Fruit fly (Drosophila melanogaster) whole organism, prepupa: ENCODE data around the gene Tmep.

Experiments
- CG11294 ChIP-seq: fragments of 200-800 bp; sonication (Bioruptor generic); IDR thresholded peaks from 2 replicates; pipeline ENCODE4 v1.3.6; 2022; ENCODE audit warnings: missing biosample characterization, missing genetic modification characterization
- CG11902 ChIP-seq: fragments of 200-800 bp; sonication (Bioruptor generic); optimal IDR thresholded peaks from 3 replicates; lab custom pipeline; 2016; ENCODE audit warnings: missing biosample characterization, missing genetic modification characterization
- CG15336 ChIP-seq: fragments of 200-800 bp; sonication (Bioruptor generic); IDR thresholded peaks from 2 replicates; pipeline ENCODE4 v1.3.6; 2022; ENCODE audit warnings: missing biosample characterization, missing genetic modification characterization
- CG3032 ChIP-seq: fragments of 200-800 bp; optimal IDR thresholded peaks from 2 replicates; lab custom pipeline; 2019; ENCODE audit warnings: missing biosample characterization, mild to moderate bottlenecking, missing genetic modification characterization, moderate library complexity
- CG31627 ChIP-seq: fragments of 200-800 bp; sonication (Bioruptor generic); optimal IDR thresholded peaks from 3 replicates; lab custom pipeline; 2016; ENCODE audit warnings: missing biosample characterization, missing genetic modification characterization
- CG32006 ChIP-seq: fragments of 200-800 bp; sonication (Bioruptor generic); optimal IDR thresholded peaks from 3 replicates; lab custom pipeline; 2017; ENCODE audit warnings: missing biosample characterization, mild to moderate bottlenecking, missing genetic modification characterization
- CG4318 ChIP-seq: fragments of 200-800 bp; sonication (Bioruptor generic); optimal IDR thresholded peaks from 3 replicates; lab custom pipeline; 2017; ENCODE audit warnings: missing biosample characterization, mild to moderate bottlenecking, missing genetic modification characterization
- CG6163 ChIP-seq: fragments of 200-800 bp; sonication (Bioruptor generic); IDR thresholded peaks from 3 replicates; pipeline ENCODE4 v1.3.6; 2022; ENCODE audit warnings: missing biosample characterization, missing genetic modification characterization
- CG6276 ChIP-seq: fragments of 200-800 bp; sonication (Bioruptor generic); optimal IDR thresholded peaks from 2 replicates; lab custom pipeline; 2017; ENCODE audit warnings: missing biosample characterization, mild to moderate bottlenecking, missing genetic modification characterization
- CG6808 ChIP-seq: fragments of 200-800 bp; sonication (Bioruptor generic); optimal IDR thresholded peaks from 3 replicates; lab custom pipeline; 2017; ENCODE audit warnings: missing biosample characterization, missing genetic modification characterization, mild to moderate bottlenecking, moderate library complexity, missing genetic modification reagents
- CG7368 ChIP-seq: fragments of 200-800 bp; sonication (Bioruptor generic); optimal IDR thresholded peaks from 3 replicates; lab custom pipeline; 2016; ENCODE audit warnings: missing biosample characterization, missing genetic modification characterization
- CG8119 ChIP-seq: fragments of 200-800 bp; sonication (Bioruptor generic); IDR thresholded peaks from 3 replicates; pipeline ENCODE4 v1.3.6; 2022; ENCODE audit warnings: missing biosample characterization, missing genetic modification characterization
- Eip75B ChIP-seq: fragments of 200-800 bp; sonication (Bioruptor generic); optimal IDR thresholded peaks from 3 replicates; lab custom pipeline; 2016; ENCODE audit warnings: missing biosample characterization, missing genetic modification characterization
- Eip78C ChIP-seq: fragments of 200-800 bp; sonication (Bioruptor generic); peaks from one replicate; lab custom pipeline; 2016; ENCODE audit warnings: missing biosample characterization, missing genetic modification characterization
- Ets21C ChIP-seq: fragments of 200-800 bp; sonication (Bioruptor generic); optimal IDR thresholded peaks from 3 replicates; lab custom pipeline; 2016; ENCODE audit warnings: missing biosample characterization, missing genetic modification characterization
- Hr38 ChIP-seq: sonication (Bioruptor generic); optimal IDR thresholded peaks from 2 replicates; lab custom pipeline; 2016; ENCODE audit warnings: missing biosample characterization, missing genetic modification characterization
- Hr4 ChIP-seq: fragments of 200-800 bp; sonication (Bioruptor generic); optimal IDR thresholded peaks from 3 replicates; lab custom pipeline; 2016; ENCODE audit warnings: missing biosample characterization, missing genetic modification characterization
- Lpt ChIP-seq: fragments of 200-800 bp; sonication (Bioruptor generic); optimal IDR thresholded peaks from 3 replicates; lab custom pipeline; 2016; ENCODE audit warnings: missing biosample characterization, missing genetic modification characterization
- Met ChIP-seq: fragments of 200-800 bp; sonication (Bioruptor generic); optimal IDR thresholded peaks from 3 replicates; lab custom pipeline; 2016; ENCODE audit warnings: missing biosample characterization, missing genetic modification characterization
- Smox ChIP-seq: fragments of 200-800 bp; sonication (Bioruptor generic); optimal IDR thresholded peaks from 3 replicates; lab custom pipeline; 2016; ENCODE audit warnings: missing biosample characterization, missing genetic modification characterization
- Sox14 ChIP-seq: fragments of 200-800 bp; sonication (Bioruptor generic); optimal IDR thresholded peaks from 3 replicates; lab custom pipeline; 2016; ENCODE audit warnings: missing biosample characterization, missing genetic modification characterization
- achi ChIP-seq: fragments of 200-800 bp; sonication (Bioruptor generic); optimal IDR thresholded peaks from 3 replicates; lab custom pipeline; 2016; ENCODE audit warnings: missing biosample characterization, missing genetic modification characterization
- dac ChIP-seq: fragments of 200-800 bp; sonication (Bioruptor generic); optimal IDR thresholded peaks from 2 replicates; lab custom pipeline; 2017; ENCODE audit warnings: missing biosample characterization, mild to moderate bottlenecking, missing genetic modification characterization
- dsx ChIP-seq: fragments of 200-800 bp; optimal IDR thresholded peaks from 3 replicates; lab custom pipeline; 2019; ENCODE audit warnings: missing biosample characterization, mild to moderate bottlenecking, missing genetic modification characterization, moderate library complexity; ENCODE audit not compliant: poor library complexity, severe bottlenecking
- eg ChIP-seq: fragments of 200-800 bp; sonication (Bioruptor generic); IDR thresholded peaks from 3 replicates; pipeline ENCODE4 v1.3.6; 2022; ENCODE audit warnings: missing biosample characterization, missing genetic modification characterization
- fd85E ChIP-seq: fragments of 200-800 bp; sonication (Bioruptor generic); optimal IDR thresholded peaks from 3 replicates; lab custom pipeline; 2016; ENCODE audit warnings: missing biosample characterization, missing genetic modification characterization
- fkh ChIP-seq: fragments of 200-800 bp; sonication (Bioruptor generic); optimal IDR thresholded peaks from 3 replicates; lab custom pipeline; 2017; ENCODE audit warnings: missing biosample characterization, mild to moderate bottlenecking, missing genetic modification characterization, moderate library complexity
- lz ChIP-seq: fragments of 200-800 bp; sonication (Bioruptor generic); optimal IDR thresholded peaks from 3 replicates; lab custom pipeline; 2016; ENCODE audit warnings: missing biosample characterization, missing genetic modification characterization
- net ChIP-seq: fragments of 200-800 bp; sonication (Bioruptor generic); optimal IDR thresholded peaks from 3 replicates; lab custom pipeline; 2016; ENCODE audit warnings: missing biosample characterization, missing genetic modification characterization
- spab ChIP-seq: fragments of 200-800 bp; sonication (Bioruptor generic); optimal IDR thresholded peaks from 2 replicates; lab custom pipeline; 2017; ENCODE audit warnings: missing biosample characterization, mild to moderate bottlenecking, missing genetic modification characterization, missing genetic modification reagents
- svp ChIP-seq: fragments of 200-800 bp; sonication (Bioruptor generic); peaks from one replicate; lab custom pipeline; 2016; ENCODE audit warnings: missing biosample characterization, missing genetic modification characterization
- topi ChIP-seq: fragments of 200-800 bp; sonication (Bioruptor generic); optimal IDR thresholded peaks from 3 replicates; lab custom pipeline; 2016; ENCODE audit warnings: missing biosample characterization, missing genetic modification characterization
- vri ChIP-seq: fragments of 200-800 bp; sonication (Bioruptor generic); optimal IDR thresholded peaks from 3 replicates; lab custom pipeline; 2016; ENCODE audit warnings: missing biosample characterization, mild to moderate bottlenecking, missing genetic modification characterization

Tmep gene

DNA sequence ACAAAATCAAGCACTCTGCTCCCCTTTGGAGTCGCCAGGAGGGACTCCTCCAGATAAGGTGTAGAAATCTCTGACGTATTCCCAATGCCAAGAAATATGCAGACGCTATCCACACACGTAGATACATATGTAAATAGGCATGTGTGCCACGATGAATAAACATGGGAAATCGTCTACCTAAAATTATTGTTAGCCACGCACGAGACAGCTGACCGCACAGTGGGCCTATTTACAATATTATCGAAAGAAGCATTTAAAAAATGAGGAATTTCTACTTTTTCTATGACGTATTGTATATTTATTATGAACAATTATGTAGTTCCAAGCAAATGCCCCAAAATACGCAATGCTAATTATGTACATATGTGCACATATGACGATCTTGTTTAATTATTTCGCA, 19.8 kb upstream of the Tmep start:
- TF ChIP-seq svp (GFP tag; lab: Kevin White, UChicago) (no peak), CG11294 (no peak), Eip78C (GFP tag; lab: Kevin White, UChicago) (peak; percentile 43), CG6163 (GFP tag; lab: Robert Waterston, UW) (no peak), Hr4 (peak; percentile 29), CG4318 (no peak), CG11902 (no peak), CG31627 (GFP tag; lab: Kevin White, UChicago) (no peak), Ets21C (GFP tag; lab: Kevin White, UChicago) (no peak), dsx (GFP tag; lab: Kevin White, UChicago) (no peak), achi (GFP tag; lab: Kevin White, UChicago) (no peak), fkh (peak; percentile 46), Met (GFP tag; lab: Kevin White, UChicago) (no peak), CG15336 (GFP tag; lab: Robert Waterston, UW) (no peak), CG6276 (GFP tag; lab: Kevin White, UChicago) (no peak), Smox (GFP tag; lab: Kevin White, UChicago) (no peak), net (GFP tag; lab: Kevin White, UChicago) (no peak), Hr38 (GFP tag; lab: Kevin White, UChicago) (no peak)

DNA sequence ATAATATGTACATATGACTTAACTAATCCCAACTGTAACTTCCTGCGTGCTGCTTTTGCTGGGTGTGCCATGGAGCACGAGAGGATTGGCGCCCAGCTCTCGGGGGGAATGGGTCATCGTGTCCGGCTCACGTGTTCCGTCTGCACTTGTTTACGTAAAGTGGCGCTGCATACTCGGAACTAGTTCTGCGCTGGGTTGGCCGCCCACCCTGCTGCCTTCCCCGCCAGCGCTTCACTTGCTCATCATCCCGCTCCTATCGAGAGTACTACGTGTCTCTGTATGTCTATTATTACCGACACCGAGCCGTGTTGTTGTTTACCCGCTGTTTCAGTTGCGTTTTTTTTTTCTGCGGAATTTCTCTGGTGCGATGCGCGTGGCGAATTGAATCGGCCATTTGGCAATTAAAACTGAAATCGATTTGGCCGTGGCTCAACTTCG, 19.3 kb upstream of the Tmep start:
- TF ChIP-seq Sox14 (GFP tag; lab: Kevin White, UChicago) (no peak), topi (no peak), eg (GFP tag; lab: Robert Waterston, UW) (no peak), CG11902 (no peak), CG6163 (GFP tag; lab: Robert Waterston, UW) (peak; percentile 33; the same call in 1 of the 3 replicates), net (GFP tag; lab: Kevin White, UChicago) (no peak), CG6808 (GFP tag; lab: Kevin White, UChicago) (no peak), fd85E (GFP tag; lab: Kevin White, UChicago) (no peak), svp (GFP tag; lab: Kevin White, UChicago) (peak; percentile 26), vri (GFP tag; lab: Kevin White, UChicago) (no peak), Hr38 (GFP tag; lab: Kevin White, UChicago) (no peak), CG7368 (GFP tag; lab: Kevin White, UChicago) (no peak), spab (GFP tag; lab: Kevin White, UChicago) (no peak), Eip75B (no peak)

DNA sequence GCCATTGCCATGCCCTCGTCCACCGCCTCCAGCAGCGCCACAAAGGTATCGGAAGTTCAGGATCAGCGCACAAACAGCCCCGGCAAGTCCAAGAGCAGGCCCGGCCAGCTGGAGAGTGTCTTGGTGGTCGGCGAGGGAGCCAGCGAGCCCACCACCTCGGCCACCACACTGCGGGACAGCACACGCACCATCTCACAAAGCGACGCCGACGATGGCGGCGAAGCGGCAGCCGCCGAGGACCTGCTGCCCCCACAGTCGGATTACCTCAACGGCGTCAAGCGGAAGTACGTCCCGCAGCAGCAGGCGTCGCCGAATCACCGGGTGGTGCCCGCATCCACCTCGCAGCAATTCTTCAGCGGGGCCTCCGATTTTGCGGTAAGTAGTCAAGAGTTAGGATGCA, 18.1 kb upstream of the Tmep start:
- no peak for TF ChIP-seq dac (GFP tag; lab: Kevin White, UChicago)
- TF ChIP-seq dsx (GFP tag; lab: Kevin White, UChicago) = no peak
- peak; percentile 65 for TF ChIP-seq svp (GFP tag; lab: Kevin White, UChicago)
- no peak for TF ChIP-seq Lpt
- no peak for TF ChIP-seq eg (GFP tag; lab: Robert Waterston, UW)

DNA sequence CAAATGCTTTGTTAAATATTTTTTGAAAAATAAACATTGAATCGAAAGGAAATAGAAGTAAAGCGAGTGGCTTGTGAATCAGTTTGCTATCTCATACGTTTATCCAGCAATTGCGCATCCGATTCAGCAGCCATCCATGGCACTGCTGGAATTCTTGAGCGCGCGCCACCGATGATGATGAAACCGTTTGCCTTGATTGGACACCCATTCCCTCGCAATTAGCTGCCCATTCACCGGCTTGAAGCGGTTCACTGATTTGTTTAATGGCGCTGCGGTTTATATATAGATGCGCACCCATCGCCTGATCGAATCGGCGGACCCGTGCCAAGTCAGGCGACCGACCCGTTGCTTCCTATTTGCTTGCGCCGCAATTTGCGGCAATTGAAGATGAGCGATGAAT, 15.8 kb upstream of the Tmep start, which contains the start of gene Pcyt2:
Pcyt2 (plus strand) TSS at position 301 of the 400 bp plus-strand sequence.
- no peak for TF ChIP-seq fd85E (GFP tag; lab: Kevin White, UChicago)
- TF ChIP-seq lz (GFP tag; lab: Kevin White, UChicago) = no peak
- TF ChIP-seq CG8119 (GFP tag; lab: Robert Waterston, UW) = no peak
- TF ChIP-seq Hr38 (GFP tag; lab: Kevin White, UChicago) = no peak
- TF ChIP-seq net (GFP tag; lab: Kevin White, UChicago) = no peak
- TF ChIP-seq CG6163 (GFP tag; lab: Robert Waterston, UW) = no peak
- no peak for TF ChIP-seq eg (GFP tag; lab: Robert Waterston, UW)
- no peak for TF ChIP-seq CG32006
- TF ChIP-seq Sox14 (GFP tag; lab: Kevin White, UChicago) = no peak
- TF ChIP-seq vri (GFP tag; lab: Kevin White, UChicago) = no peak
- no peak for TF ChIP-seq Eip75B
- TF ChIP-seq CG3032 = no peak
- no peak for TF ChIP-seq dac (GFP tag; lab: Kevin White, UChicago)
